Fruit fly (Drosophila melanogaster): Measurements from ENCODE around the gene CG10747.

DNA sequence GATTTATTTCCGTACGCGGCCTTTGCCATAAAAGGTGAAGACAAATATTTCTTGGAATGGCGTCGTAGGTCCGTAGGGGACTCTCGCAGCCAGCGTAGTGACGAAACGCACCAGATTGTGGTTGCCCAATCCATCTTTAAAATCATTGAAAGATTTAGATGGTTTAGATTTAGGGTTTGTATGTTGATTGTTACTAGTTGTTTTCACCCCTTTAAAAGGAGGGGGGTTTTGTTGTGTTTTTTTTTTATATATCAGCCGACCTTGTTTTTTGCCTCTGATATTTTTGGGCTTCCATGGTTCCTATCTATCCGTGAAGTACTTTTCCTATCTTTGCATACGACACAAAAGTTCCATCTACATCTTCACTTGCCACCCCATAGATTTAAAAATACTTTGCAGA is 12.3 kb downstream of the CG10747 start:
- TF ChIP-seq Sin3A (optimal IDR thresholded peaks at IDR 0.05) (no peak), insv (optimal IDR thresholded peaks at IDR 0.05) (no peak), psq (optimal IDR thresholded peaks at IDR 0.05) (no peak), Myc (optimal IDR thresholded peaks at IDR 0.05) (no peak)
